Worm (Caenorhabditis elegans) whole organism, L1 larva: ENCODE results near the gene F41G3.6.

Experiments
- blmp-1 ChIP-seq: fragments of 150-350 bp; optimal IDR thresholded peaks from 2 replicates; lab custom pipeline; 2014; ENCODE audit warnings: missing biosample characterization, missing genetic modification characterization
- elt-2 ChIP-seq: sonication (generic microtip); optimal IDR thresholded peaks from 2 replicates; lab custom pipeline; 2016; ENCODE audit warnings: missing genetic modification characterization, mild to moderate bottlenecking, inconsistent platforms, missing compliant biosample characterization, missing genetic modification reagents

ce11 chrII:6781231-6781630 lies 38.5 kb downstream of the F41G3.6 start:
- TF ChIP-seq blmp-1 (tag; lab: Kevin White, UChicago), result no peak
- TF ChIP-seq elt-2 (tag; lab: Kevin White, UChicago), result peak; percentile 81
